Worm (Caenorhabditis elegans) whole organism, L1 larva: ENCODE data around the gene srg-20.

Source experiments
- C04F5.9 ChIP-seq: sonication (generic microtip); optimal IDR thresholded peaks from 2 replicates; lab custom pipeline; 2016; ENCODE audit warnings: missing genetic modification characterization, missing compliant biosample characterization
- F16B12.6 ChIP-seq: fragments of 150-350 bp; optimal IDR thresholded peaks from 2 replicates; lab custom pipeline; 2014; ENCODE audit warnings: missing biosample characterization, missing genetic modification characterization
- aha-1 ChIP-seq: fragments of 150-350 bp; optimal IDR thresholded peaks from 2 replicates; lab custom pipeline; 2014; ENCODE audit warnings: missing biosample characterization, missing genetic modification characterization
- ceh-8 ChIP-seq: fragments of 200-800 bp; sonication (Bioruptor generic); optimal IDR thresholded peaks from 2 replicates; lab custom pipeline; 2018; ENCODE audit warnings: mild to moderate bottlenecking, missing genetic modification characterization, moderate library complexity, missing compliant biosample characterization
- dpl-1 ChIP-seq, 3 experiments: fragments of 150-350 bp in 2 of 3; sonication (generic microtip) in 1 of 3; optimal IDR thresholded peaks; 2 replicates each; lab custom pipeline; 2014 to 2017; ENCODE audit warnings: missing biosample characterization in 3 of 3, missing genetic modification characterization in 3 of 3, missing genetic modification reagents in 3 of 3
- dsc-1 ChIP-seq: sonication (generic microtip); optimal IDR thresholded peaks from 2 replicates; lab custom pipeline; 2016; ENCODE audit warnings: mild to moderate bottlenecking, missing genetic modification characterization, missing compliant biosample characterization
- egl-13 ChIP-seq: sonication (generic microtip); optimal IDR thresholded peaks from 2 replicates; lab custom pipeline; 2016; ENCODE audit warnings: missing genotype, missing genetic modification reagents, missing genetic modification characterization, missing compliant biosample characterization
- ets-5 ChIP-seq: fragments of 200-800 bp; sonication (Bioruptor generic); IDR thresholded peaks from 2 replicates; pipeline ENCODE4 v1.3.6; 2022; ENCODE audit warnings: missing genetic modification characterization, missing compliant biosample characterization
- hlh-17 ChIP-seq: fragments of 200-800 bp; sonication (Bioruptor generic); optimal IDR thresholded peaks from 2 replicates; lab custom pipeline; 2018; ENCODE audit warnings: missing genetic modification characterization, mild to moderate bottlenecking, missing compliant biosample characterization, moderate library complexity, borderline replicate concordance
- jun-1 ChIP-seq: fragments of 150-350 bp; optimal IDR thresholded peaks from 2 replicates; lab custom pipeline; 2014; ENCODE audit warnings: missing biosample characterization, missing genetic modification reagents, missing genetic modification characterization
- lin-14 ChIP-seq: fragments of 200-800 bp; sonication (Bioruptor generic); optimal IDR thresholded peaks from 2 replicates; lab custom pipeline; 2018; ENCODE audit warnings: mild to moderate bottlenecking, missing genetic modification characterization, moderate library complexity, missing compliant biosample characterization
- lin-39 ChIP-seq: fragments of 150-350 bp; optimal IDR thresholded peaks from 2 replicates; lab custom pipeline; 2014; ENCODE audit warnings: missing biosample characterization, missing genetic modification reagents, missing genetic modification characterization
- lsy-2 ChIP-seq, 2 experiments: fragments of 150-350 bp; optimal IDR thresholded peaks; 2 replicates each; lab custom pipeline; 2014; ENCODE audit warnings: missing biosample characterization in 2 of 2, missing genetic modification characterization in 2 of 2
- mab-9 ChIP-seq: fragments of 200-800 bp; sonication (Bioruptor generic); IDR thresholded peaks from 2 replicates; pipeline ENCODE4 v1.3.6; 2022; ENCODE audit warnings: missing genetic modification reagents, missing genetic modification characterization, missing compliant biosample characterization
- mep-1 ChIP-seq: fragments of 150-350 bp; optimal IDR thresholded peaks from 2 replicates; lab custom pipeline; 2014; ENCODE audit warnings: missing biosample characterization, missing genetic modification characterization
- nhr-11 ChIP-seq: fragments of 150-350 bp; optimal IDR thresholded peaks from 2 replicates; lab custom pipeline; 2014; ENCODE audit warnings: missing biosample characterization, missing genetic modification characterization
- nhr-20 ChIP-seq: sonication (generic microtip); optimal IDR thresholded peaks from 2 replicates; lab custom pipeline; 2016; ENCODE audit warnings: mild to moderate bottlenecking, missing genetic modification characterization, missing compliant biosample characterization
- nhr-47 ChIP-seq: sonication (generic microtip); optimal IDR thresholded peaks from 2 replicates; lab custom pipeline; 2016; ENCODE audit warnings: mild to moderate bottlenecking, missing genetic modification characterization, moderate library complexity, missing compliant biosample characterization
- nhr-71 ChIP-seq: sonication (generic microtip); optimal IDR thresholded peaks from 2 replicates; lab custom pipeline; 2016; ENCODE audit warnings: mild to moderate bottlenecking, missing genetic modification characterization, moderate library complexity, missing compliant biosample characterization
- nhr-77 ChIP-seq: fragments of 150-350 bp; optimal IDR thresholded peaks from 2 replicates; lab custom pipeline; 2014; ENCODE audit warnings: missing biosample characterization, missing genetic modification characterization
- pqm-1 ChIP-seq: sonication (generic microtip); optimal IDR thresholded peaks from 3 replicates; lab custom pipeline; 2017; ENCODE audit warnings: missing biosample characterization, missing genetic modification characterization
- snpc-4 ChIP-seq: fragments of 150-350 bp; optimal IDR thresholded peaks from 2 replicates; lab custom pipeline; 2014; ENCODE audit warnings: missing biosample characterization, missing genetic modification characterization
- snu-23 ChIP-seq: sonication (generic microtip); optimal IDR thresholded peaks from 2 replicates; lab custom pipeline; 2016; ENCODE audit warnings: missing genetic modification characterization, missing compliant biosample characterization
- sup-37 ChIP-seq: fragments of 200-800 bp; sonication (Bioruptor generic); optimal IDR thresholded peaks from 2 replicates; lab custom pipeline; 2018; ENCODE audit warnings: mild to moderate bottlenecking, missing genetic modification characterization, missing compliant biosample characterization
- tbx-2 ChIP-seq: sonication (generic microtip); optimal IDR thresholded peaks from 2 replicates; lab custom pipeline; 2016; ENCODE audit warnings: missing genetic modification characterization, missing compliant biosample characterization
- tlp-1 ChIP-seq: fragments of 150-350 bp; optimal IDR thresholded peaks from 2 replicates; lab custom pipeline; 2014; ENCODE audit warnings: missing biosample characterization, missing genetic modification characterization
- unc-30 ChIP-seq: sonication (generic microtip); optimal IDR thresholded peaks from 2 replicates; lab custom pipeline; 2017; ENCODE audit warnings: missing biosample characterization, missing genetic modification characterization
- unc-62 ChIP-seq: fragments of 150-350 bp; optimal IDR thresholded peaks from 2 replicates; lab custom pipeline; 2014; ENCODE audit warnings: missing biosample characterization, missing genetic modification reagents, missing genetic modification characterization
- unc-86 ChIP-seq: sonication (generic microtip); optimal IDR thresholded peaks from 2 replicates; lab custom pipeline; 2016; ENCODE audit warnings: missing genetic modification characterization, missing compliant biosample characterization
- unc-98 ChIP-seq: fragments of 200-800 bp; sonication (Bioruptor generic); IDR thresholded peaks from 2 replicates; pipeline ENCODE4 v1.3.6; 2022; ENCODE audit warnings: missing genetic modification characterization, missing compliant biosample characterization
- vab-15 ChIP-seq: sonication (generic microtip); optimal IDR thresholded peaks from 2 replicates; lab custom pipeline; 2017; ENCODE audit warnings: missing genotype, mild to moderate bottlenecking, missing genetic modification characterization, missing compliant biosample characterization
- xbp-1 ChIP-seq: sonication (generic microtip); optimal IDR thresholded peaks from 2 replicates; lab custom pipeline; 2016; ENCODE audit warnings: missing genetic modification characterization, missing compliant biosample characterization
- zag-1 ChIP-seq: fragments of 150-350 bp; optimal IDR thresholded peaks from 2 replicates; lab custom pipeline; 2014; ENCODE audit warnings: missing biosample characterization, missing genetic modification characterization
- ztf-4 ChIP-seq: fragments of 150-350 bp; optimal IDR thresholded peaks from 2 replicates; lab custom pipeline; 2014; ENCODE audit warnings: missing biosample characterization, missing genetic modification characterization

The srg-20 gene

DNA sequence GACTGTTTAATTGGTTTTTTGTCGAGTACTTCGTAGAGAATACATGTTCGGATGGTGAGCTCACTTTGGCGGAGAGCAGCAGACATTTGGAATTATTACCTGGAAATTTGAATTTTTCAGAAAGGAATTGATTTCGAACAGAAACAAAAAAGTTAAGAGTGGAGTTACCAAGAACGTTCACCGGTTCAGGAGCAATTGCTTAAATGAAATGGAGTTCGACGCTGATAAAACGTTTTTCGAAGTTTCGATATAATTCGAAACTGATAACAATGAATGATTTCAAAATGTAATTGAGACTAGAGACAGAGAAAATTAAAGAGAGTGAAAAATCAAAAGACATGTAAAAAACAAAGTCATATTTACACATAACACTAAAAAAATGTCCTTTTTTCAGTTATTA lies 25.9 kb upstream of the srg-20 start, which contains the start of gene fbxa-163:
TSS of gene fbxa-163 (minus strand) at position 101 of the 400 bp plus-strand sequence.
- TF ChIP-seq mab-9 (GFP tag; lab: Robert Waterston, UW) (no peak), snu-23 (GFP tag; lab: Kevin White, UChicago) (no peak), ztf-4 (tag; lab: Kevin White, UChicago) (no peak), unc-98 (GFP tag; lab: Robert Waterston, UW) (no peak), lin-39 (no peak), pqm-1 (tag; lab: Kevin White, UChicago) (no peak), nhr-11 (no peak), mep-1 (no peak), dsc-1 (no peak), zag-1 (no peak), nhr-71 (no peak), F16B12.6 (tag; lab: Kevin White, UChicago) (no peak), tbx-2 (tag; lab: Kevin White, UChicago) (no peak), unc-30 (tag; lab: Kevin White, UChicago) (no peak), unc-62 (GFP tag; lab: Kevin White, UChicago) (no peak), ceh-8 (no peak)

- TF ChIP-seq nhr-20 (tag; lab: Kevin White, UChicago): no peak
- no peak for TF ChIP-seq tlp-1 (tag; lab: Kevin White, UChicago)
- TF ChIP-seq dsc-1: no peak
- no peak for TF ChIP-seq tbx-2 (tag; lab: Kevin White, UChicago)
- no peak for TF ChIP-seq unc-30 (tag; lab: Kevin White, UChicago)
- TF ChIP-seq egl-13 (tag; lab: Kevin White, UChicago): no peak
- no peak for TF ChIP-seq vab-15
- no peak for TF ChIP-seq dpl-1 (GFP tag; optimal IDR thresholded peaks at IDR 0.05; lab: Kevin White, UChicago)
- TF ChIP-seq pqm-1 (tag; lab: Kevin White, UChicago): no peak
These were observed 22.5 kb upstream of the srg-20 start, which contains the start of gene fbxa-164 for ce11 chrII:1613972-1614371. Gene fbxa-164 (minus strand): TSS chrII:1614072.

DNA sequence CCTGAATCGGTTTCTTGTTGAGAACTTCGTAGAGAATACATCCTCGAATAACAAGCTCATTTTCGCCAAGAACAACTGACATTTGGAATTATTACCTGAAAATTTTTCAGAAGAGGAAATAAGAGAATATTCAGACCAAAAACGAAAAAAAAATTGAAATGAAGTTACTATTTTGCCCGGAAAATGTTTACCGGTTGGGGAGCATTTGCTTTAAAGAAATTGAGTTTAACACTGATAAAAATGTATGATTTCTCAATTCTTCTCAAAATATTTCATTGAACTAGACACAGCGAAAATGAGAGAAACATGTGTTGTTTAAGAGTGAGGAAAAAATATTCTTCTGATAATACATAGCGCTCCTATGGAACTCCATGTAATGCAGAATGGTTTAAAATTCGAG lies 20.1 kb upstream of the srg-20 start, which contains the start of gene fbxa-165:
TSS of gene fbxa-165 (minus strand) at position 101 of the 400 bp plus-strand sequence.
- TF ChIP-seq hlh-17 (GFP tag; lab: Kevin White, UChicago) (no peak), egl-13 (tag; lab: Kevin White, UChicago) (no peak)

DNA sequence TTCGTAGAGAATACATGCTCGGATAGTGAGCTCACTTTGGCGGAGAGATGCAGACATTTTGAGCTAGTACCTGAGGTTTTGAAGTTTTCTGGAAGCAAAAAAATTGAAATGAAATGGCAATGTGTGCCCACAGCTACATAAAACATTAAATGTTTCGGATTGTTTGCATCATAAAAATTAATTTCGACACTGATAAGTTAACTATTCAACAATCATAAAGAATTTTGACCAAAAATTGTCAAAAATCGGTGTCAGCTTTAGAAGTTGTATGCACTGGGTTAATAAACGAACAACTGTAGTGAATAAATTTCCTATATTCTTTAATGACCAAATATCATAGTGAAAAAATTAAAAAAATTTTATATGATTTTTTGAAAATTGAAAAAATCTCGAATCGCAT lies 17.5 kb upstream of the srg-20 start, which contains the start of gene fbxa-166:
TSS of gene fbxa-166 (minus strand) at position 101 of the 400 bp plus-strand sequence.
- no peak for TF ChIP-seq F16B12.6 (tag; lab: Kevin White, UChicago)
- no peak for TF ChIP-seq lsy-2 (tag; optimal IDR thresholded peaks at IDR 0.05; lab: Kevin White, UChicago)
- no peak for TF ChIP-seq C04F5.9 (tag; lab: Kevin White, UChicago)
- no peak for TF ChIP-seq nhr-77
- no peak for TF ChIP-seq unc-86 (tag; lab: Kevin White, UChicago)

ce11 chrII:1621180-1621579 lies 15.3 kb upstream of the srg-20 start, which contains the start of gene fbxa-158:
Gene fbxa-158 (minus strand): TSS chrII:1621280.
- TF ChIP-seq tbx-2 (tag; lab: Kevin White, UChicago) (no peak), xbp-1 (tag; lab: Kevin White, UChicago) (no peak), lin-14 (GFP tag; lab: Kevin White, UChicago) (no peak), snpc-4 (no peak), ets-5 (no peak), nhr-47 (tag; lab: Kevin White, UChicago) (no peak), jun-1 (tag; lab: Kevin White, UChicago) (no peak), F16B12.6 (tag; lab: Kevin White, UChicago) (no peak), aha-1 (tag; lab: Kevin White, UChicago) (no peak), sup-37 (GFP tag; lab: Kevin White, UChicago) (no peak)
